Worm (Caenorhabditis elegans) whole organism, mixed stage, embryonic: ENCODE data around the gene D2024.4.

ENCODE experiments used
- elt-1 ChIP-seq: sonication (generic microtip); optimal IDR thresholded peaks from 2 replicates; lab custom pipeline; 2017; ENCODE audit warnings: missing genetic modification characterization, mild to moderate bottlenecking, missing compliant biosample characterization, antibody characterized with exemption, moderate library complexity, borderline replicate concordance; ENCODE audit not compliant: insufficient read depth
- elt-3 ChIP-seq: fragments of 150-350 bp; optimal IDR thresholded peaks from 2 replicates; lab custom pipeline; 2014; ENCODE audit warnings: missing biosample characterization, missing genetic modification characterization
- lin-13 ChIP-seq: fragments of 150-350 bp; optimal IDR thresholded peaks from 2 replicates; lab custom pipeline; 2014; ENCODE audit warnings: missing biosample characterization, missing genetic modification characterization
- mab-5 ChIP-seq: fragments of 150-350 bp; optimal IDR thresholded peaks from 2 replicates; lab custom pipeline; 2014; ENCODE audit warnings: missing biosample characterization, missing genetic modification characterization
- nhr-237 ChIP-seq: fragments of 150-350 bp; optimal IDR thresholded peaks from 2 replicates; lab custom pipeline; 2014; ENCODE audit warnings: missing biosample characterization, missing genetic modification characterization
- nhr-76 ChIP-seq: sonication (generic microtip); optimal IDR thresholded peaks from 2 replicates; lab custom pipeline; 2017; ENCODE audit warnings: missing biosample characterization, missing genetic modification characterization
- sptf-1 ChIP-seq: sonication (generic microtip); optimal IDR thresholded peaks from 2 replicates; lab custom pipeline; 2017; ENCODE audit warnings: mild to moderate bottlenecking, missing genetic modification characterization, moderate library complexity, missing compliant biosample characterization
- unc-120 ChIP-seq: sonication (generic microtip); optimal IDR thresholded peaks from 2 replicates; lab custom pipeline; 2017; ENCODE audit warnings: missing genetic modification characterization, missing compliant biosample characterization; ENCODE audit not compliant: poor library complexity, severe bottlenecking
- ztf-11 ChIP-seq: fragments of 150-350 bp; optimal IDR thresholded peaks from 2 replicates; lab custom pipeline; 2014; ENCODE audit warnings: missing biosample characterization, missing genetic modification characterization

D2024.4 gene

ce11 chrIV:7276661-7277060, 45.6 kb downstream of the D2024.4 start, which contains the start of gene C06E4.2:
C06E4.2 (plus strand) TSS chrIV:7276961.
- TF ChIP-seq elt-3 (tag; lab: Kevin White, UChicago) (no peak), lin-13 (tag; lab: Kevin White, UChicago) (no peak), sptf-1 (tag; lab: Kevin White, UChicago) (no peak), nhr-76 (tag; lab: Kevin White, UChicago) (no peak), nhr-237 (no peak), unc-120 (no peak), elt-1 (tag; lab: Kevin White, UChicago) (no peak), ztf-11 (tag; lab: Kevin White, UChicago) (no peak), mab-5 (no peak)
